Fruit fly (Drosophila melanogaster): ENCODE results near the gene DCTN6-p27.

Gene DCTN6-p27

DNA sequence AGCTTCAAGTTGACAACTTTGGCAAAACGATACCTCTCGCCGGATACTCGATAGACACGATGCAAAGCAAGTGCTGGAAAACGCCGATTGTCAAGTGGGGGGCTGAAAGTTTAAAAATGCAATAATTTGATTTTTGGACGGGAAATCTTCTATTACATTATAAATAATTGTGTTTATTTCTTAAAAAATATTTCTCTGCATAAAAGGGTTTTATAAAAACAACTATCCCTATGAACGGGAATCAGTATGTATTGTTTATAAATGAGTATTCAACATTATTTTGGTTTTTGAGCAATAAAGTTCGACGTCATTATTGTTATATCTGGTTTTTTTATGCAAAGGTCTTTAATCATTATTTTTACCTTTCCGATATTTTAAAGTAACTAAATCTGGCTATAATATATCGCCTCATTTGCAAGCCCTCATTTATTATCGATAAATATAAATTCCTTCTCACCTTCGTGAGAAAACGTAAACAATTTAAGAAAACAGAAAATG, at the start of gene DCTN6-p27, which contains the start of gene AsnRS:
Gene DCTN6-p27, plus strand, starts transcription at position 419 of the 498 bp plus-strand sequence.
Gene AsnRS, minus strand, starts transcription at position 50 of the 498 bp plus-strand sequence.
- TF ChIP-seq CG17806 (tag; optimal IDR thresholded peaks at IDR 0.05) (peak; percentile 33), CG15710 (tag; optimal IDR thresholded peaks at IDR 0.05) (peak; percentile 41), CG9948 (tag; optimal IDR thresholded peaks at IDR 0.05) (peak; percentile 25), Ets98B (GFP tag; IDR thresholded peaks at IDR 0.05) (peak; percentile 45), CG8159 (tag; optimal IDR thresholded peaks at IDR 0.05) (peak; percentile 51), Snoo (tag; optimal IDR thresholded peaks at IDR 0.05) (peak; percentile 61), CG13204 (GFP tag; optimal IDR thresholded peaks at IDR 0.05) (no peak), CG4496 (GFP tag; IDR thresholded peaks at IDR 0.05) (peak; percentile 70; the same call in 2 of the 3 replicates), gl (tag; optimal IDR thresholded peaks at IDR 0.05) (no peak)

DNA sequence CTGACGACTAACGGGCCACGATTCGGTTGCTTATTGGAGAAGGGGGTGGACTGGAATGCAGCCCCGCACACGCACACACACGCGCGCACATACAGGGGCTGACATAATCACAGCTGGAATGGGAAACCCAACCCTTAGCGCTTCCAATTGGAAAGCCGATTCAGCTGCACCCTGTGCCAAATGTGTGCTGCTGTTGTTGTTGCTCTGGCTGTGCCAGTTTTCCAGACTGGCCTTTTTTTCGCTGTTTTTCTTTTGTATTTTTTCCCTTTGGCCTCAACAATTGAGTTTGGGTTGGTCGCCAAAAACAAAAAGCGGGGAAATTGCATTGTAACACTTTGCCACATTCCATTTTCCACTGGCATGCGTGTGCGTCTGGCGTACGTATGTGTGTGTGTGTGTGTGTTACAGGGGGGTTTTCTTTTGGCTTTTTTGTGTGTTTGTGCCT, 48.8 kb upstream of the DCTN6-p27 start:
- no peak for TF ChIP-seq CG14655 (GFP tag; optimal IDR thresholded peaks at IDR 0.05)
- no peak for TF ChIP-seq CG12605 (GFP tag; IDR thresholded peaks at IDR 0.05)
- no peak for TF ChIP-seq rn (GFP tag; IDR thresholded peaks at IDR 0.05)
- TF ChIP-seq CG9948 (tag; optimal IDR thresholded peaks at IDR 0.05) = no peak

dm6 chr2L:19088895-19089294, 43.2 kb upstream of the DCTN6-p27 start:
- TF ChIP-seq CG12605 (GFP tag; IDR thresholded peaks at IDR 0.05) = no peak
- no peak for TF ChIP-seq Pif1A (GFP tag; optimal IDR thresholded peaks at IDR 0.05)
- TF ChIP-seq CG17806 (tag; optimal IDR thresholded peaks at IDR 0.05) = no peak
- TF ChIP-seq CG15710 (tag; optimal IDR thresholded peaks at IDR 0.05) = no peak
- no peak for TF ChIP-seq Pif1B (GFP tag; optimal IDR thresholded peaks at IDR 0.05)
- TF ChIP-seq Snoo (tag; optimal IDR thresholded peaks at IDR 0.05) = no peak
- no peak for TF ChIP-seq EcR (GFP tag; optimal IDR thresholded peaks at IDR 0.05)
- no peak for TF ChIP-seq Ets98B (GFP tag; IDR thresholded peaks at IDR 0.05)
- no peak for TF ChIP-seq CG4496 (GFP tag; IDR thresholded peaks at IDR 0.05)
- TF ChIP-seq CG34367 (tag; optimal IDR thresholded peaks at IDR 0.05) = no peak
- no peak for TF ChIP-seq D1 (tag; optimal IDR thresholded peaks at IDR 0.05)
- no peak for TF ChIP-seq CG8159 (tag; optimal IDR thresholded peaks at IDR 0.05)
- TF ChIP-seq rn (GFP tag; IDR thresholded peaks at IDR 0.05) = no peak
- no peak for TF ChIP-seq CG13204 (GFP tag; optimal IDR thresholded peaks at IDR 0.05)
- no peak for TF ChIP-seq CG8301 (tag; optimal IDR thresholded peaks at IDR 0.05)
- no peak for TF ChIP-seq CG9948 (tag; optimal IDR thresholded peaks at IDR 0.05)

DNA sequence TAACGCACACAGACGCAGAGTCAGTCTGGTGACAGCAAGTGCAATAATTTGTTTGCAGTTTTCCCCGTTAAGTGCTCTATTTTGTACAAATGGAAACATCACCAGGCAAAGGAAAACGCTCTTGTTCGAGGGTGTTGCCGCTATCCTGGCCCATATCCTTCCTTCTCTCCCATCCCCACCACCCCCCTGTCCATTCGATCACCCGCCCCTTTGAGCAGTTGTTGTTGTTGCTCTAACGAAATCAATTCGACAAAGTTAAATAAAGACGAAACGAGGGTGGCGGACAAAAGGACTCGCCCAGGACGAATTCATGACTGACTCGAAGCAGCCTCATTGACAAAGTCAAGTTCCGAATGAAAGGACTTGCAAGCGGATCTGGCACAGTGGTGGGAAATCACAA, 42.7 kb upstream of the DCTN6-p27 start:
- TF ChIP-seq rn (GFP tag; IDR thresholded peaks at IDR 0.05) = no peak
- TF ChIP-seq CG12605 (GFP tag; IDR thresholded peaks at IDR 0.05) = no peak
- TF ChIP-seq CG17806 (tag; optimal IDR thresholded peaks at IDR 0.05) = no peak
- TF ChIP-seq CG34367 (tag; optimal IDR thresholded peaks at IDR 0.05) = no peak
- no peak for TF ChIP-seq fd96Ca (GFP tag; IDR thresholded peaks at IDR 0.05)
- no peak for TF ChIP-seq CG8301 (tag; optimal IDR thresholded peaks at IDR 0.05)
- TF ChIP-seq CG15710 (tag; optimal IDR thresholded peaks at IDR 0.05) = no peak
- no peak for TF ChIP-seq Snoo (tag; optimal IDR thresholded peaks at IDR 0.05)
- TF ChIP-seq CG14655 (GFP tag; optimal IDR thresholded peaks at IDR 0.05) = no peak
- TF ChIP-seq CG13204 (GFP tag; optimal IDR thresholded peaks at IDR 0.05) = no peak
- TF ChIP-seq EcR (GFP tag; optimal IDR thresholded peaks at IDR 0.05) = no peak
- no peak for TF ChIP-seq CG9948 (tag; optimal IDR thresholded peaks at IDR 0.05)
- no peak for TF ChIP-seq Pif1B (GFP tag; optimal IDR thresholded peaks at IDR 0.05)
- TF ChIP-seq CG32121 (GFP tag; IDR thresholded peaks at IDR 0.05) = no peak
- TF ChIP-seq CG10348 (GFP tag; IDR thresholded peaks at IDR 0.05) = no peak
- TF ChIP-seq CG8159 (tag; optimal IDR thresholded peaks at IDR 0.05) = no peak
- no peak for TF ChIP-seq gl (tag; optimal IDR thresholded peaks at IDR 0.05)
- TF ChIP-seq D1 (tag; optimal IDR thresholded peaks at IDR 0.05) = no peak

DNA sequence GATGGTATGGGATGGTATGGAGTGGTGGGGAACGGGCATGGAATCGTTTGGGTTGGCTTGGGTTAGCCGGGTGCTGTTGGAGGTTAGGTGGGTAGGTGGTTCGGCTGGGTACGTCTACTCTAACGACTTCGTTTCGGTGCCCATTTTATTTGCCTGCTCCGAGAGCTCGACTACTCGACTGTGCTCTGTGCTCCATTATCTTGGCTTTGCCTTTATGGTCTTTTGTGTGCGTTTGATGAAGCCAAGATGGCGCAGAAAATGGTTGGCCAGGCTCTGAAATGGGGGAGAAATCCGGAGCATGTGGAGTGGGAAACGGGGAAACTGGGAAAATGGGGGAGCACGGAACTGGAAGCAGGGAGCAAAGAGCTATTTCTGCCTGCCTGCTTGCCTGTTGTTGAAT, 38.3 kb upstream of the DCTN6-p27 start:
- no peak for TF ChIP-seq CG9948 (tag; optimal IDR thresholded peaks at IDR 0.05)
- no peak for TF ChIP-seq Snoo (tag; optimal IDR thresholded peaks at IDR 0.05)
- TF ChIP-seq CG14655 (GFP tag; optimal IDR thresholded peaks at IDR 0.05) = no peak
- TF ChIP-seq CG4496 (GFP tag; IDR thresholded peaks at IDR 0.05) = no peak
- TF ChIP-seq EcR (GFP tag; optimal IDR thresholded peaks at IDR 0.05) = no peak
- TF ChIP-seq CG32121 (GFP tag; IDR thresholded peaks at IDR 0.05) = no peak
- no peak for TF ChIP-seq CG10348 (GFP tag; IDR thresholded peaks at IDR 0.05)
- no peak for TF ChIP-seq gl (tag; optimal IDR thresholded peaks at IDR 0.05)
- TF ChIP-seq Ets98B (GFP tag; IDR thresholded peaks at IDR 0.05) = no peak
- no peak for TF ChIP-seq CG8159 (tag; optimal IDR thresholded peaks at IDR 0.05)

DNA sequence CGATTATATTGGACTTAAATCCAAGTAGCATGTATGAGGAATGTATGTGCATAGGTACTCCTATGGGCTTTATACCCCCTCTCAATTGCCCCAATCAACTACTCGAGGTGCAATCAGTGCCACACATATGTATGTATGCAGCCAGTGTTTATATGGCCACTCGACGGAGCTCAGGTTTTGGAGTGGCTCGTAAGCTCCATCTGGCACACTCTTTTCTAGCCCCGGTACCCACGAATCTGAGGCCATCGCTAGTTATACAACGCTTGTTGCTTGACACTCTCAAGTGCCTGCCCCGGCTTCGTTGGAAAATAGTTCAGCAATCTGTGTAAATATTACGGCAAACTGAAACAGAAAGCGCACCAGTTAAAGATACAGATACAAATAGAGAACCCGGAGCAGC, 35.8 kb upstream of the DCTN6-p27 start:
- TF ChIP-seq Pif1A (GFP tag; optimal IDR thresholded peaks at IDR 0.05) (no peak), CG34367 (tag; optimal IDR thresholded peaks at IDR 0.05) (no peak), D1 (tag; optimal IDR thresholded peaks at IDR 0.05) (no peak), CG4496 (GFP tag; IDR thresholded peaks at IDR 0.05) (no peak), CG9948 (tag; optimal IDR thresholded peaks at IDR 0.05) (no peak), CG14655 (GFP tag; optimal IDR thresholded peaks at IDR 0.05) (no peak), CG13204 (GFP tag; optimal IDR thresholded peaks at IDR 0.05) (no peak), CG8301 (tag; optimal IDR thresholded peaks at IDR 0.05) (no peak), CG15710 (tag; optimal IDR thresholded peaks at IDR 0.05) (no peak), Pif1B (GFP tag; optimal IDR thresholded peaks at IDR 0.05) (no peak), Snoo (tag; optimal IDR thresholded peaks at IDR 0.05) (no peak), gl (tag; optimal IDR thresholded peaks at IDR 0.05) (no peak)

All from whole organism, pupa.